Fruit fly (Drosophila melanogaster) whole organism, embryonic: Measurements from ENCODE around the gene CG1542.

Source experiments
- CG10147 ChIP-seq: fragments of 200-800 bp; sonication (Bioruptor generic); optimal IDR thresholded peaks from 2 replicates; lab custom pipeline; 2019; ENCODE audit warnings: missing biosample characterization, mild to moderate bottlenecking, missing genetic modification characterization, moderate library complexity
- CG10979 ChIP-seq: fragments of 200-800 bp; sonication (Bioruptor generic); optimal IDR thresholded peaks from 2 replicates; lab custom pipeline; 2018; ENCODE audit warnings: missing biosample characterization, mild to moderate bottlenecking, missing genetic modification characterization, moderate library complexity
- CG11093 ChIP-seq: fragments of 200-800 bp; sonication (Bioruptor generic); IDR thresholded peaks from 3 replicates; pipeline ENCODE4 v1.3.6; 2022; ENCODE audit warnings: missing biosample characterization, missing genetic modification characterization
- CG12104 ChIP-seq: fragments of 200-800 bp; sonication (Bioruptor generic); optimal IDR thresholded peaks from 3 replicates; lab custom pipeline; 2016; ENCODE audit warnings: missing biosample characterization, missing genetic modification characterization
- CG13624 ChIP-seq: fragments of 200-800 bp; sonication (Bioruptor generic); optimal IDR thresholded peaks from 2 replicates; lab custom pipeline; 2016; ENCODE audit warnings: missing biosample characterization, missing genetic modification characterization
- CG14710 ChIP-seq: fragments of 200-800 bp; sonication (Bioruptor generic); optimal IDR thresholded peaks from 3 replicates; lab custom pipeline; 2019; ENCODE audit warnings: missing biosample characterization, mild to moderate bottlenecking, missing genetic modification characterization, moderate library complexity
- CG15479 ChIP-seq: fragments of 200-800 bp; sonication (Bioruptor generic); optimal IDR thresholded peaks from 3 replicates; lab custom pipeline; 2019; ENCODE audit warnings: missing biosample characterization, mild to moderate bottlenecking, missing genetic modification characterization, moderate library complexity
- CG15514 ChIP-seq: fragments of 200-800 bp; sonication (Bioruptor generic); optimal IDR thresholded peaks from 3 replicates; lab custom pipeline; 2017; ENCODE audit warnings: missing biosample characterization, missing genetic modification characterization, mild to moderate bottlenecking, moderate library complexity, missing genetic modification reagents
- CG1832 ChIP-seq: fragments of 200-800 bp; sonication (Bioruptor generic); optimal IDR thresholded peaks from 2 replicates; lab custom pipeline; 2017; ENCODE audit warnings: missing biosample characterization, mild to moderate bottlenecking, missing genetic modification characterization, inconsistent platforms
- CG18764 ChIP-seq: fragments of 200-800 bp; sonication (Bioruptor generic); optimal IDR thresholded peaks from 3 replicates; lab custom pipeline; 2016; ENCODE audit warnings: missing biosample characterization, missing genetic modification characterization
- CG30431 ChIP-seq: fragments of 200-800 bp; sonication (Bioruptor generic); optimal IDR thresholded peaks from 2 replicates; lab custom pipeline; 2017; ENCODE audit warnings: missing biosample characterization, missing genetic modification characterization
- CG31365 ChIP-seq: fragments of 200-800 bp; sonication (Bioruptor generic); optimal IDR thresholded peaks from 2 replicates; lab custom pipeline; 2018; ENCODE audit warnings: missing biosample characterization, mild to moderate bottlenecking, missing genetic modification characterization
- CG4328 ChIP-seq: fragments of 200-800 bp; sonication (Bioruptor generic); optimal IDR thresholded peaks from 3 replicates; lab custom pipeline; 2017; ENCODE audit warnings: missing biosample characterization, missing genetic modification reagents, missing genetic modification characterization
- CG4820 ChIP-seq: fragments of 200-800 bp; sonication (Bioruptor generic); optimal IDR thresholded peaks from 3 replicates; lab custom pipeline; 2016; ENCODE audit warnings: missing biosample characterization, missing genetic modification characterization
- CTCF ChIP-seq: fragments of 200-800 bp; sonication (Bioruptor generic); optimal IDR thresholded peaks from 2 replicates; lab custom pipeline; 2017; ENCODE audit warnings: missing biosample characterization, mild to moderate bottlenecking, missing genetic modification characterization, moderate library complexity
- Camta ChIP-seq: fragments of 200-800 bp; sonication (Bioruptor generic); optimal IDR thresholded peaks from 2 replicates; lab custom pipeline; 2016; ENCODE audit warnings: missing biosample characterization, missing genetic modification characterization
- Elba2 ChIP-seq: fragments of 200-800 bp; sonication (Bioruptor generic); optimal IDR thresholded peaks from 3 replicates; lab custom pipeline; 2016; ENCODE audit warnings: missing biosample characterization, missing genetic modification characterization
- Ets65A ChIP-seq: fragments of 200-800 bp; sonication (Bioruptor generic); peaks from one replicate; lab custom pipeline; 2016; ENCODE audit warnings: missing biosample characterization, missing genetic modification characterization
- Gsc ChIP-seq: fragments of 200-800 bp; sonication (Bioruptor generic); IDR thresholded peaks from 2 replicates; pipeline ENCODE4 v1.3.6; 2022; ENCODE audit warnings: missing biosample characterization, missing genetic modification characterization
- HHEX ChIP-seq: fragments of 200-800 bp; sonication (Bioruptor generic); optimal IDR thresholded peaks from 3 replicates; lab custom pipeline; 2017; ENCODE audit warnings: missing biosample characterization, mild to moderate bottlenecking, missing genetic modification characterization, missing genetic modification reagents
- HmgD ChIP-seq: fragments of 200-800 bp; sonication (Bioruptor generic); optimal IDR thresholded peaks from 3 replicates; lab custom pipeline; 2016; ENCODE audit warnings: missing biosample characterization, missing genetic modification characterization
- Ptx1 ChIP-seq: fragments of 200-800 bp; sonication (Bioruptor generic); IDR thresholded peaks from 2 replicates; pipeline ENCODE4 v1.3.6; 2022; ENCODE audit warnings: missing biosample characterization, missing genetic modification characterization
- Xbp1 ChIP-seq: fragments of 200-800 bp; sonication (Bioruptor generic); optimal IDR thresholded peaks from 3 replicates; lab custom pipeline; 2016; ENCODE audit warnings: missing biosample characterization, mild to moderate bottlenecking, missing genetic modification characterization
- ara ChIP-seq: fragments of 200-800 bp; sonication (Bioruptor generic); IDR thresholded peaks from 2 replicates; pipeline ENCODE4 v1.3.6; 2022; ENCODE audit warnings: missing biosample characterization, missing genetic modification characterization
- dm ChIP-seq: fragments of 200-800 bp; sonication (Bioruptor generic); optimal IDR thresholded peaks from 3 replicates; lab custom pipeline; 2016; ENCODE audit warnings: missing biosample characterization, missing genetic modification characterization
- emc ChIP-seq: fragments of 200-800 bp; sonication (Bioruptor generic); optimal IDR thresholded peaks from 2 replicates; lab custom pipeline; 2016; ENCODE audit warnings: missing biosample characterization, missing genetic modification characterization
- esg ChIP-seq: fragments of 200-800 bp; sonication (Bioruptor generic); conservative IDR thresholded peaks from 2 replicates; pipeline ENCODE4 v1.3.6; 2022; ENCODE audit warnings: missing biosample characterization, missing genetic modification characterization
- insv ChIP-seq, 2 experiments: fragments of 200-800 bp; sonication (Bioruptor generic); optimal IDR thresholded peaks; 3 replicates each; lab custom pipeline; 2016 to 2018; ENCODE audit warnings: missing biosample characterization in 2 of 2, missing genetic modification characterization in 2 of 2
- jigr1 ChIP-seq: fragments of 200-800 bp; sonication (Bioruptor generic); IDR thresholded peaks from 3 replicates; pipeline ENCODE4 v1.3.6; 2022; ENCODE audit warnings: missing biosample characterization, missing genetic modification characterization
- lab ChIP-seq: fragments of 200-800 bp; sonication (Bioruptor generic); optimal IDR thresholded peaks from 3 replicates; lab custom pipeline; 2017; ENCODE audit warnings: missing biosample characterization, missing genetic modification characterization, mild to moderate bottlenecking, moderate library complexity, missing genetic modification reagents
- nerfin-1 ChIP-seq: fragments of 200-800 bp; sonication (Bioruptor generic); optimal IDR thresholded peaks from 3 replicates; lab custom pipeline; 2019; ENCODE audit warnings: missing biosample characterization, mild to moderate bottlenecking, missing genetic modification characterization, moderate library complexity
- org-1 ChIP-seq: fragments of 200-800 bp; sonication (Bioruptor generic); optimal IDR thresholded peaks from 2 replicates; lab custom pipeline; 2017; ENCODE audit warnings: missing biosample characterization, missing genetic modification characterization
- repo ChIP-seq: fragments of 200-800 bp; sonication (Bioruptor generic); optimal IDR thresholded peaks from 2 replicates; lab custom pipeline; 2016; ENCODE audit warnings: missing biosample characterization, missing genetic modification characterization
- slbo ChIP-seq: fragments of 200-800 bp; sonication (Bioruptor generic); IDR thresholded peaks from 2 replicates; pipeline ENCODE4 v1.3.6; 2022; ENCODE audit warnings: missing biosample characterization, missing genetic modification characterization
- sug ChIP-seq: fragments of 200-800 bp; optimal IDR thresholded peaks from 2 replicates; lab custom pipeline; 2019; ENCODE audit warnings: missing biosample characterization, mild to moderate bottlenecking, missing genetic modification characterization, moderate library complexity
- tll ChIP-seq, 2 experiments: fragments of 200-800 bp in 1 of 2; fragments of >200 bp in 1 of 2; sonication (Bioruptor generic) in 1 of 2; optimal IDR thresholded peaks; 2 replicates each; lab custom pipeline; 2017 to 2019; ENCODE audit warnings: missing biosample characterization in 2 of 2, missing genetic modification characterization in 2 of 2, mild to moderate bottlenecking in 1 of 2, moderate library complexity in 1 of 2
- toy ChIP-seq: fragments of 200-800 bp; sonication (Bioruptor generic); IDR thresholded peaks from 2 replicates; pipeline ENCODE4 v1.3.6; 2022; ENCODE audit warnings: missing biosample characterization, missing genetic modification characterization
- ttk ChIP-seq: fragments of 200-800 bp; sonication (Bioruptor generic); IDR thresholded peaks from 2 replicates; pipeline ENCODE4 v2.1.2; 2022; ENCODE audit warnings: missing biosample characterization, missing genetic modification characterization
- twi ChIP-seq: fragments of 200-800 bp; optimal IDR thresholded peaks from 2 replicates; lab custom pipeline; 2019; ENCODE audit warnings: missing biosample characterization, mild to moderate bottlenecking, missing genetic modification characterization, moderate library complexity
- wek ChIP-seq: fragments of 200-800 bp; sonication (Bioruptor generic); optimal IDR thresholded peaks from 3 replicates; lab custom pipeline; 2018; ENCODE audit warnings: missing biosample characterization, mild to moderate bottlenecking, missing genetic modification characterization, moderate library complexity
- wor ChIP-seq: fragments of 200-800 bp; sonication (Bioruptor generic); IDR thresholded peaks from 2 replicates; pipeline ENCODE4 v1.3.6; 2022; ENCODE audit warnings: missing biosample characterization, missing genetic modification characterization
- zen ChIP-seq: fragments of 200-800 bp; sonication (Bioruptor generic); optimal IDR thresholded peaks from 3 replicates; lab custom pipeline; 2018; ENCODE audit warnings: missing biosample characterization, mild to moderate bottlenecking, missing genetic modification characterization, moderate library complexity

The CG1542 gene

DNA sequence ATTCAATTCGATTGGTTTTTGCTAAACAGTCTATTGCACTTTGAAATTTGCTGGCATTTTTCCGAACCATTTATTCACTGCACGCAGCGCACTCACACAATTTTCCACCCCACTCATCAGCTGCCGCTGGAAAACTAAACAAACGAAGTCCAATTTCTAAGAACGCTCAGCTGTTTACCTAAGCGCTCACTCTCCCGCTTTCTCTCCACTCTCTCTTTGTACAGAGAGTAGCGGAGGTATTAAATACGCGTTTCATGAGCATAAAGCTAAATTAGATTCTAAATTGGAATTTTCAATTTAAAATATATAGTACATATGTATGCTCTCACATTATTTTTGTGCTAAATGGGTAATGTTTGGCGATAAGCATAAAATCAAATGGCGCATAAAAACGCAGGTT, 44.3 kb upstream of the CG1542 start, which contains the start of gene stops (continued):
- TF ChIP-seq nerfin-1 (tag; lab: Kevin White, UChicago) (peak; percentile 20), ttk (GFP tag; lab: Robert Waterston, UW) (peak; percentile 23; the same call in 1 of the 2 replicates), insv (GFP tag; optimal IDR thresholded peaks at IDR 0.05; lab: Kevin White, UChicago) (no peak), CG13624 (peak; percentile 12), wek (GFP tag; lab: Kevin White, UChicago) (peak; percentile 72), CG12104 (no peak), CG11093 (no peak), Camta (peak; percentile 53), CG1832 (no peak), Gsc (no peak), repo (GFP tag; lab: Kevin White, UChicago) (no peak), CG15514 (GFP tag; lab: Kevin White, UChicago) (peak; percentile 22), jigr1 (GFP tag; lab: Robert Waterston, UW) (no peak), zen (tag; lab: Kevin White, UChicago) (no peak), esg (no peak), sug (tag; lab: Kevin White, UChicago) (no peak), slbo (GFP tag; lab: Robert Waterston, UW) (no peak), lab (GFP tag; lab: Kevin White, UChicago) (peak; percentile 33), twi (tag; lab: Kevin White, UChicago) (no peak), ara (no peak), CG14710 (tag; lab: Kevin White, UChicago) (no peak), CG18764 (peak; percentile 46), HmgD (GFP tag; lab: Kevin White, UChicago) (no peak), toy (GFP tag; lab: Robert Waterston, UW) (no peak), CG31365 (peak; percentile 58)

DNA sequence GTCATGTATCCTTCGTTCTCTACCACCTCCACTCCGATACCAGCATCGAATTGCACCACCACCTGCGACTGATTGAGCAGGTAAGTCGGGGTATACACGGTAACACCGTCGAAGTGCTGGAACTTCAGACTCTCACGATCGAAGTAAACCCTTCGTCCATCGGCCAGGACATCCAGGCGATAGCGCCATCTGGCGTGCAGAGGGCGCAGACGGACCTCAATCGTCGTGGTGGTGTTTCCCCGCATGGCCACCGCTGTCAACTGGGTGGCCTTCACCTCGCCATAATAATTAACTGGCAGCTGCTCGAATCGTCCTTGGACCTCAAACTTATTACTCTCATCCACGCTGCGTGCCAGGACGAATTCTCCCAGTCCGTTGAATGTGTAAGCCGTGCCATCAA, 31.4 kb upstream of the CG1542 start:
- peak; percentile 52 for TF ChIP-seq Ets65A (GFP tag; lab: Kevin White, UChicago)
- no peak for TF ChIP-seq CG30431
- TF ChIP-seq CTCF: peak; percentile 27
- no peak for TF ChIP-seq Xbp1 (GFP tag; lab: Kevin White, UChicago)

DNA sequence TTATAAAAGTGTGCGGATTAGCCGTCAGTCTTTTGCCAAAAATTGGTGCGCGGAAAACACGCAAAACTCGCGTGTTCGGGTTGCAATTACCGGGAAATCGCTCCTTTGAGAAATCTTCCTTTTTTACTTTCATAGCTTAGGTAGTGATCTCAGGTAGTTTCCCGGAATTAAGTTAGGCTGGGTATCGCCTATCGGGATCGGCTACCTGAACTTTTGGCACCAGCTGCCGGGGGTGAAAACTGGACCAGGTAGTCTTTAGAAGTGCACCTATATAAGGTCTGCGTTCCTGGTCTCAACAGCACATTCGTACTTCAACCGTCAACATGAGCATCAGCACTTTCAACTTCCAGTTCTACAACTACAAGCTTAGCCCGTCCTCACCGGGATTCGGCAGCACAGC, 20.2 kb upstream of the CG1542 start, which contains the start of gene bnk:
Gene bnk, plus strand, starts transcription at position 301 of the 400 bp plus-strand sequence.
- TF ChIP-seq CG10979 (tag; lab: Kevin White, UChicago) (no peak), tll (GFP tag; optimal IDR thresholded peaks at IDR 0.05; lab: Kevin White, UChicago) (peak in 1 of 2 experiments; percentile 35), Ptx1 (no peak), emc (GFP tag; lab: Kevin White, UChicago) (no peak), CG4820 (no peak), CG4328 (no peak), org-1 (GFP tag; lab: Kevin White, UChicago) (no peak), wor (no peak), dm (no peak), CG10147 (GFP tag; lab: Kevin White, UChicago) (no peak), CG15479 (GFP tag; lab: Kevin White, UChicago) (peak; percentile 83), HHEX (GFP tag; lab: Kevin White, UChicago) (no peak), Elba2 (GFP tag; lab: Kevin White, UChicago) (no peak)
